Worm (Caenorhabditis elegans) whole organism, young adult: ENCODE results near the gene clec-64.
A peak's percentile ranks its signal among the peaks of the same experiment; 100 is the strongest.

Source experiments
- B0035.1 ChIP-seq: sonication (generic microtip); optimal IDR thresholded peaks from 2 replicates; lab custom pipeline; 2016; ENCODE audit warnings: missing genetic modification characterization, mild to moderate bottlenecking, missing compliant biosample characterization, missing genotype, missing genetic modification reagents
- C17E4.6 ChIP-seq: fragments of 200-800 bp; sonication (Bioruptor generic); IDR thresholded peaks from 2 replicates; pipeline ENCODE4 v1.3.6; 2022; ENCODE audit warnings: missing genetic modification reagents, missing genetic modification characterization, missing compliant biosample characterization
- D2030.7 ChIP-seq: fragments of 200-800 bp; sonication (Bioruptor generic); IDR thresholded peaks from 2 replicates; pipeline ENCODE4 v1.3.6; 2022; ENCODE audit warnings: missing genetic modification reagents, missing genetic modification characterization, missing compliant biosample characterization
- F39B2.1 ChIP-seq: fragments of 200-800 bp; sonication (Bioruptor generic); IDR thresholded peaks from 2 replicates; pipeline ENCODE4 v1.3.6; 2022; ENCODE audit warnings: missing genetic modification reagents, missing genetic modification characterization, missing compliant biosample characterization
- F49E8.2 ChIP-seq: sonication (generic microtip); optimal IDR thresholded peaks from 3 replicates; lab custom pipeline; 2017; ENCODE audit warnings: missing genetic modification characterization, mild to moderate bottlenecking, missing compliant biosample characterization, antibody characterized with exemption, moderate library complexity; ENCODE audit not compliant: insufficient read depth
- T07F8.4 ChIP-seq: sonication (generic microtip); optimal IDR thresholded peaks from 2 replicates; lab custom pipeline; 2016; ENCODE audit warnings: mild to moderate bottlenecking, missing genetic modification characterization, moderate library complexity, missing compliant biosample characterization
- Y53G8AR.9 ChIP-seq: fragments of 200-800 bp; sonication (Bioruptor generic); conservative IDR thresholded peaks from 2 replicates; pipeline ENCODE4 v1.3.6; 2022; ENCODE audit warnings: missing genetic modification reagents, missing genetic modification characterization, missing compliant biosample characterization
- akir-1 ChIP-seq: fragments of 200-800 bp; sonication (Bioruptor generic); optimal IDR thresholded peaks from 2 replicates; lab custom pipeline; 2018; ENCODE audit warnings: mild to moderate bottlenecking, missing genetic modification characterization, moderate library complexity, missing compliant biosample characterization
- ama-1 ChIP-seq, 3 experiments: fragments of 150-350 bp in 1 of 3; sonication (generic microtip) in 2 of 3; optimal IDR thresholded peaks; 2 replicates each; lab custom pipeline; 2014 to 2018; ENCODE audit warnings: missing biosample characterization in 2 of 3, missing genetic modification characterization in 2 of 3, missing genetic modification reagents in 2 of 3
- athp-1 ChIP-seq: sonication (generic microtip); optimal IDR thresholded peaks from 2 replicates; lab custom pipeline; 2017; ENCODE audit warnings: mild to moderate bottlenecking, missing genetic modification characterization, missing compliant biosample characterization
- attf-3 ChIP-seq: fragments of 200-800 bp; sonication (Bioruptor generic); conservative IDR thresholded peaks from 2 replicates; pipeline ENCODE4 v1.3.6; 2022; ENCODE audit warnings: missing genetic modification reagents, missing genetic modification characterization, missing compliant biosample characterization
- cebp-1 ChIP-seq, 2 experiments: fragments of 200-800 bp in 1 of 2; sonication (Bioruptor generic) in 1 of 2; sonication (generic microtip) in 1 of 2; IDR thresholded peaks in 1 of 2; optimal IDR thresholded peaks in 1 of 2; 2 replicates each; pipeline versions ENCODE4 v1.3.6 to Lab custom; 2017 to 2022; ENCODE audit warnings: missing compliant biosample characterization in 2 of 2, missing genetic modification characterization in 2 of 2, mild to moderate bottlenecking in 1 of 2, missing genetic modification reagents in 1 of 2, moderate library complexity in 1 of 2
- ceh-40 ChIP-seq: fragments of 200-800 bp; sonication (Bioruptor generic); IDR thresholded peaks from 2 replicates; pipeline ENCODE4 v1.3.6; 2022; ENCODE audit warnings: missing genetic modification characterization, missing compliant biosample characterization
- ceh-58 ChIP-seq: fragments of 200-800 bp; sonication (Bioruptor generic); IDR thresholded peaks from 2 replicates; pipeline ENCODE4 v1.3.6; 2022; ENCODE audit warnings: missing genetic modification characterization, missing compliant biosample characterization
- ceh-79 ChIP-seq: sonication (generic microtip); optimal IDR thresholded peaks from 2 replicates; lab custom pipeline; 2017; ENCODE audit warnings: mild to moderate bottlenecking, missing genetic modification characterization, missing compliant biosample characterization
- die-1 ChIP-seq: sonication (generic microtip); optimal IDR thresholded peaks from 2 replicates; lab custom pipeline; 2016; ENCODE audit warnings: missing genotype, mild to moderate bottlenecking, missing genetic modification characterization, missing compliant biosample characterization
- dpff-1 ChIP-seq: sonication (generic microtip); optimal IDR thresholded peaks from 2 replicates; lab custom pipeline; 2017; ENCODE audit warnings: mild to moderate bottlenecking, missing genetic modification characterization, missing compliant biosample characterization
- egl-18 ChIP-seq: fragments of 200-800 bp; sonication (Bioruptor generic); IDR thresholded peaks from 2 replicates; pipeline ENCODE4 v1.3.6; 2022; ENCODE audit warnings: missing genetic modification reagents, missing genetic modification characterization, missing compliant biosample characterization
- egrh-3 ChIP-seq: fragments of 200-800 bp; sonication (Bioruptor generic); IDR thresholded peaks from 2 replicates; pipeline ENCODE4 v1.3.6; 2022; ENCODE audit warnings: missing genetic modification reagents, missing genetic modification characterization, missing compliant biosample characterization
- fkh-3 ChIP-seq: sonication (generic microtip); optimal IDR thresholded peaks from 2 replicates; lab custom pipeline; 2016; ENCODE audit warnings: mild to moderate bottlenecking, missing genetic modification characterization, missing compliant biosample characterization
- him-1 ChIP-seq: sonication (generic microtip); optimal IDR thresholded peaks from 2 replicates; lab custom pipeline; 2016; ENCODE audit warnings: missing genotype, missing genetic modification reagents, missing genetic modification characterization, missing compliant biosample characterization
- hmg-20 ChIP-seq: fragments of 200-800 bp; sonication (Bioruptor generic); IDR thresholded peaks from 2 replicates; pipeline ENCODE4 v1.3.6; 2022; ENCODE audit warnings: missing genetic modification reagents, missing genetic modification characterization, missing compliant biosample characterization
- hsf-1 ChIP-seq: fragments of 200-800 bp; sonication (Bioruptor generic); IDR thresholded peaks from 2 replicates; pipeline ENCODE4 v1.3.6; 2022; ENCODE audit warnings: missing genetic modification reagents, missing genetic modification characterization, missing compliant biosample characterization
- lin-54 ChIP-seq: fragments of 200-800 bp; sonication (Bioruptor generic); optimal IDR thresholded peaks from 2 replicates; lab custom pipeline; 2018; ENCODE audit warnings: mild to moderate bottlenecking, missing genetic modification characterization, missing compliant biosample characterization
- lsy-27 ChIP-seq: sonication (generic microtip); optimal IDR thresholded peaks from 2 replicates; lab custom pipeline; 2017; ENCODE audit warnings: missing genetic modification characterization, mild to moderate bottlenecking, missing compliant biosample characterization, antibody characterized with exemption, missing genotype, borderline replicate concordance; ENCODE audit not compliant: insufficient read depth
- madf-3 ChIP-seq: fragments of 200-800 bp; sonication (Bioruptor generic); IDR thresholded peaks from 2 replicates; pipeline ENCODE4 v1.3.6; 2022; ENCODE audit warnings: missing genetic modification reagents, missing genetic modification characterization, missing compliant biosample characterization
- mes-4 ChIP-seq: sonication (generic microtip); optimal IDR thresholded peaks from 2 replicates; lab custom pipeline; 2016; ENCODE audit warnings: missing genotype, missing genetic modification characterization, missing compliant biosample characterization
- nhr-179 ChIP-seq: sonication (generic microtip); optimal IDR thresholded peaks from 2 replicates; lab custom pipeline; 2016; ENCODE audit warnings: mild to moderate bottlenecking, missing genetic modification characterization, missing compliant biosample characterization
- nhr-80 ChIP-seq: sonication (generic microtip); optimal IDR thresholded peaks from 2 replicates; lab custom pipeline; 2016; ENCODE audit warnings: missing genetic modification characterization, missing compliant biosample characterization
- pbrm-1 ChIP-seq: fragments of 200-800 bp; sonication (Bioruptor generic); IDR thresholded peaks from 2 replicates; pipeline ENCODE4 v1.3.6; 2022; ENCODE audit warnings: missing genetic modification reagents, missing genetic modification characterization, missing compliant biosample characterization
- rpc-1 ChIP-seq, 2 experiments: fragments of 150-350 bp in 1 of 2; sonication (generic microtip) in 1 of 2; optimal IDR thresholded peaks; 2 replicates each; lab custom pipeline; 2014 to 2018; ENCODE audit warnings: missing biosample characterization in 1 of 2, missing genetic modification characterization in 1 of 2, missing genetic modification reagents in 1 of 2, missing genotype in 1 of 2
- somi-1 ChIP-seq: fragments of 200-800 bp; sonication (Bioruptor generic); optimal IDR thresholded peaks from 2 replicates; lab custom pipeline; 2018; ENCODE audit warnings: mild to moderate bottlenecking, missing genetic modification characterization, missing compliant biosample characterization
- unc-62 ChIP-seq: fragments of 150-350 bp; optimal IDR thresholded peaks from 2 replicates; lab custom pipeline; 2014; ENCODE audit warnings: missing biosample characterization, missing genetic modification reagents, missing genetic modification characterization
- xnd-1 ChIP-seq: sonication (generic microtip); optimal IDR thresholded peaks from 2 replicates; lab custom pipeline; 2016; ENCODE audit warnings: missing genotype, missing genetic modification reagents, missing genetic modification characterization, missing compliant biosample characterization
- zfh-2 ChIP-seq: fragments of 200-800 bp; sonication (Bioruptor generic); conservative IDR thresholded peaks from 2 replicates; pipeline ENCODE4 v1.3.6; 2022; ENCODE audit warnings: missing genetic modification reagents, missing genetic modification characterization, missing compliant biosample characterization
- ztf-22 ChIP-seq: fragments of 200-800 bp; sonication (Bioruptor generic); optimal IDR thresholded peaks from 2 replicates; lab custom pipeline; 2018; ENCODE audit warnings: mild to moderate bottlenecking, missing genetic modification characterization, moderate library complexity, missing compliant biosample characterization
- ztf-25 ChIP-seq: fragments of 200-800 bp; sonication (Bioruptor generic); IDR thresholded peaks from 2 replicates; pipeline ENCODE4 v1.3.6; 2022; ENCODE audit warnings: missing genetic modification reagents, missing genetic modification characterization, missing compliant biosample characterization
- ztf-28 ChIP-seq: fragments of 200-800 bp; sonication (Bioruptor generic); IDR thresholded peaks from 2 replicates; pipeline ENCODE4 v1.3.6; 2022; ENCODE audit warnings: missing genetic modification reagents, missing genetic modification characterization, missing compliant biosample characterization

clec-64 gene

DNA sequence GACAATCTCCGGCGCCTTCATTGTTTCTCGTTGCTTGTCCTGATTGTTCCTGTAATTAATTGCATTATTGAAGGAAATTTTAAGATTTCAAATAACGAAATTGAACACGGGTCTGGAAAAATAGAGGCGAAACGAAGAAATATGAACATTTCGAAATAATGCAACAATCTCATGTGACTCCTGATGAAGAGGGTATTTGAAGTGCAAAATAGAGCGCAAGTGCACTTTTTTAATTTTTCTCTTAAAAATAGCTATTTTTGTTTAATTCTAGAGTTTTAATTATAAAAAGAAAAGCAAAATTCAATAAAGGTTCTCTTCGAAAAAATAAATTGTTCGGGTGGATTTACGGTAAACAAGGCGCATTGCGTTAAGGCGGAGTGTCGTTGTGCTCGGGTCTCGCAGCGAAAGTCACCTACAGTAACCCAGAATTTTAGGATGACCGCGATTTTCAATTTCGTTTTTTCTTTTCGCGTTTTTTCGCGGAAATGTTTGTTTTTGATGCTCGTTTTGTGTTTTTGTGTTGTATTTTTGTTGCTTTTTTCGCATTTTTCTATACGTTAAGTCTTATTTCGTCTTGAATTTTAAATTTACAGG, 21.0 kb downstream of the clec-64 start, which contains the start of the genes F58G1.2 and wago-4 (continued):
- TF ChIP-seq fkh-3 (tag; lab: Kevin White, UChicago) (no peak), zfh-2 (GFP tag; lab: Robert Waterston, UW) (no peak), dpff-1 (tag; lab: Kevin White, UChicago) (no peak), lsy-27 (tag; lab: Kevin White, UChicago) (no peak), akir-1 (GFP tag; lab: Kevin White, UChicago) (no peak), rpc-1 (optimal IDR thresholded peaks at IDR 0.05; lab: Kevin White, UChicago) (no peak), rpc-1 (tag; optimal IDR thresholded peaks at IDR 0.05; lab: Kevin White, UChicago) (no peak), xnd-1 (tag; lab: Kevin White, UChicago) (peak; percentile 71), nhr-179 (no peak), D2030.7 (GFP tag; lab: Robert Waterston, UW) (peak; percentile 86), egrh-3 (GFP tag; lab: Robert Waterston, UW) (no peak), madf-3 (GFP tag; lab: Robert Waterston, UW) (no peak), ztf-22 (GFP tag; lab: Kevin White, UChicago) (no peak), hmg-20 (no peak), die-1 (tag; lab: Kevin White, UChicago) (no peak), somi-1 (no peak), unc-62 (GFP tag; lab: Kevin White, UChicago) (no peak), pbrm-1 (no peak), ztf-25 (no peak), F49E8.2 (tag; lab: Kevin White, UChicago) (peak; percentile 88), B0035.1 (tag; lab: Kevin White, UChicago) (no peak), nhr-80 (tag; lab: Kevin White, UChicago) (no peak), ama-1 (optimal IDR thresholded peaks at IDR 0.05; lab: Kevin White, UChicago) (no peak), ama-1 (GFP tag; optimal IDR thresholded peaks at IDR 0.05; lab: Kevin White, UChicago) (no peak), T07F8.4 (tag; lab: Kevin White, UChicago) (no peak), ceh-79 (tag; lab: Kevin White, UChicago) (no peak), attf-3 (GFP tag; lab: Robert Waterston, UW) (peak; percentile 100), hsf-1 (GFP tag; lab: Robert Waterston, UW) (peak; percentile 79), mes-4 (no peak), him-1 (tag; lab: Kevin White, UChicago) (no peak), egl-18 (GFP tag; lab: Robert Waterston, UW) (no peak), cebp-1 (GFP tag; IDR thresholded peaks at IDR 0.05; lab: Robert Waterston, UW) (no peak), cebp-1 (tag; optimal IDR thresholded peaks at IDR 0.05; lab: Kevin White, UChicago) (peak; percentile 51), ceh-40 (GFP tag; lab: Robert Waterston, UW) (no peak), ceh-58 (GFP tag; lab: Robert Waterston, UW) (no peak), Y53G8AR.9 (GFP tag; lab: Robert Waterston, UW) (no peak)

DNA sequence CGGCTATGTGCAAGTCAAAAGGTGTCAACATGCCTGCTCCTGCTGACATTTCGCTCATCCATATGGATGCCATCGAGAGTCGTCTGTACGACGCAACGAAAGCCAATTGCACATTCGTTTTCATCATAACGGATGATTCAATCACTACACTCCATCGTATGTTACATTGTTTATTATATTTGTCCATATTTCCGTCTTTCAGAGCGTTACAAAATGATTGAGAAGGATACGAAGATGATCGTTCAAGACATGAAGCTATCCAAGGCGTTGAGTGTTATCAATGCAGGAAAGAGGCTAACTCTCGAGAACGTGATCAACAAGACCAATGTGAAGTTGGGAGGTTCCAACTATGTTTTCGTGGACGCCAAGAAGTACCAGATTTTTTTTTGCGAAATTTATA, 23.4 kb downstream of the clec-64 start:
- TF ChIP-seq C17E4.6 (GFP tag; lab: Robert Waterston, UW) (no peak), nhr-179 (no peak), ztf-28 (GFP tag; lab: Robert Waterston, UW) (no peak), athp-1 (no peak), lin-54 (no peak), F39B2.1 (GFP tag; lab: Robert Waterston, UW) (no peak)
